Worm (Caenorhabditis elegans) whole organism, mixed stage, embryonic: ENCODE data around the gene C37C3.17.

Experiments used
- M03D4.4 ChIP-seq: sonication (generic microtip); optimal IDR thresholded peaks from 2 replicates; lab custom pipeline; 2017; ENCODE audit warnings: mild to moderate bottlenecking, missing genetic modification characterization, missing compliant biosample characterization
- bed-3 ChIP-seq: fragments of 200-800 bp; sonication (Bioruptor generic); optimal IDR thresholded peaks from 3 replicates; lab custom pipeline; 2018; ENCODE audit warnings: mild to moderate bottlenecking, missing genetic modification characterization, moderate library complexity, missing compliant biosample characterization
- blmp-1 ChIP-seq: fragments of 150-350 bp; optimal IDR thresholded peaks from 2 replicates; lab custom pipeline; 2014; ENCODE audit warnings: missing biosample characterization, missing genetic modification characterization
- ceh-39 ChIP-seq: fragments of 150-350 bp; optimal IDR thresholded peaks from 2 replicates; lab custom pipeline; 2014; ENCODE audit warnings: missing biosample characterization, missing genetic modification characterization
- ceh-43 ChIP-seq: fragments of 200-800 bp; sonication (Bioruptor generic); optimal IDR thresholded peaks from 2 replicates; lab custom pipeline; 2018; ENCODE audit warnings: mild to moderate bottlenecking, missing genetic modification characterization, moderate library complexity, missing compliant biosample characterization
- ces-1 ChIP-seq: fragments of 150-350 bp; optimal IDR thresholded peaks from 2 replicates; lab custom pipeline; 2014; ENCODE audit warnings: missing biosample characterization, missing genetic modification reagents, missing genetic modification characterization
- cnd-1 ChIP-seq: fragments of 200-800 bp; sonication (Bioruptor generic); optimal IDR thresholded peaks from 2 replicates; lab custom pipeline; 2018; ENCODE audit warnings: mild to moderate bottlenecking, missing genetic modification characterization, missing compliant biosample characterization
- drap-1 ChIP-seq: fragments of 200-800 bp; sonication (Bioruptor generic); optimal IDR thresholded peaks from 3 replicates; lab custom pipeline; 2018; ENCODE audit warnings: mild to moderate bottlenecking, missing genetic modification characterization, missing compliant biosample characterization
- elt-1 ChIP-seq: sonication (generic microtip); optimal IDR thresholded peaks from 2 replicates; lab custom pipeline; 2017; ENCODE audit warnings: missing genetic modification characterization, mild to moderate bottlenecking, missing compliant biosample characterization, antibody characterized with exemption, moderate library complexity, borderline replicate concordance; ENCODE audit not compliant: insufficient read depth
- elt-3 ChIP-seq: fragments of 150-350 bp; optimal IDR thresholded peaks from 2 replicates; lab custom pipeline; 2014; ENCODE audit warnings: missing biosample characterization, missing genetic modification characterization
- flh-1 ChIP-seq: fragments of 200-800 bp; sonication (Bioruptor generic); optimal IDR thresholded peaks from 2 replicates; lab custom pipeline; 2018; ENCODE audit warnings: mild to moderate bottlenecking, missing genetic modification characterization, moderate library complexity, missing compliant biosample characterization
- hlh-1 ChIP-seq: fragments of 150-350 bp; optimal IDR thresholded peaks from 2 replicates; lab custom pipeline; 2014; ENCODE audit warnings: missing biosample characterization, missing genetic modification reagents, missing genetic modification characterization
- lin-13 ChIP-seq: fragments of 150-350 bp; optimal IDR thresholded peaks from 2 replicates; lab custom pipeline; 2014; ENCODE audit warnings: missing biosample characterization, missing genetic modification characterization
- lin-32 ChIP-seq: fragments of 200-800 bp; sonication (Bioruptor generic); optimal IDR thresholded peaks from 2 replicates; lab custom pipeline; 2018; ENCODE audit warnings: mild to moderate bottlenecking, missing genetic modification characterization, missing compliant biosample characterization
- lsy-2 ChIP-seq: fragments of 150-350 bp; optimal IDR thresholded peaks from 2 replicates; lab custom pipeline; 2014; ENCODE audit warnings: missing biosample characterization, missing genetic modification characterization
- mab-5 ChIP-seq: fragments of 150-350 bp; optimal IDR thresholded peaks from 2 replicates; lab custom pipeline; 2014; ENCODE audit warnings: missing biosample characterization, missing genetic modification characterization
- mep-1 ChIP-seq: fragments of 150-350 bp; optimal IDR thresholded peaks from 2 replicates; lab custom pipeline; 2017; ENCODE audit warnings: missing biosample characterization, missing genetic modification reagents, missing genetic modification characterization, inconsistent platforms
- mls-2 ChIP-seq: sonication (generic microtip); optimal IDR thresholded peaks from 2 replicates; lab custom pipeline; 2016; ENCODE audit warnings: mild to moderate bottlenecking, missing genetic modification characterization, moderate library complexity, missing compliant biosample characterization
- nhr-12 ChIP-seq: fragments of 150-350 bp; optimal IDR thresholded peaks from 2 replicates; lab custom pipeline; 2014; ENCODE audit warnings: missing biosample characterization, missing genetic modification characterization
- nhr-2 ChIP-seq: fragments of 150-350 bp; optimal IDR thresholded peaks from 2 replicates; lab custom pipeline; 2014; ENCODE audit warnings: missing biosample characterization, missing genetic modification characterization
- nhr-237 ChIP-seq: fragments of 150-350 bp; optimal IDR thresholded peaks from 2 replicates; lab custom pipeline; 2014; ENCODE audit warnings: missing biosample characterization, missing genetic modification characterization
- nhr-28 ChIP-seq: fragments of 150-350 bp; optimal IDR thresholded peaks from 2 replicates; lab custom pipeline; 2014; ENCODE audit warnings: missing biosample characterization, missing genetic modification characterization
- nhr-76 ChIP-seq: sonication (generic microtip); optimal IDR thresholded peaks from 2 replicates; lab custom pipeline; 2017; ENCODE audit warnings: missing biosample characterization, missing genetic modification characterization
- pha-4 ChIP-seq: fragments of 150-350 bp; optimal IDR thresholded peaks from 2 replicates; lab custom pipeline; 2018; ENCODE audit warnings: missing biosample characterization, missing genetic modification reagents, missing genetic modification characterization
- snpc-4 ChIP-seq: fragments of 150-350 bp; optimal IDR thresholded peaks from 2 replicates; lab custom pipeline; 2014; ENCODE audit warnings: missing biosample characterization, missing genetic modification characterization
- sptf-1 ChIP-seq: sonication (generic microtip); optimal IDR thresholded peaks from 2 replicates; lab custom pipeline; 2017; ENCODE audit warnings: mild to moderate bottlenecking, missing genetic modification characterization, moderate library complexity, missing compliant biosample characterization
- tbx-8 ChIP-seq: fragments of 200-800 bp; sonication (Bioruptor generic); optimal IDR thresholded peaks from 2 replicates; lab custom pipeline; 2018; ENCODE audit warnings: mild to moderate bottlenecking, missing genetic modification characterization, moderate library complexity, missing compliant biosample characterization
- unc-120 ChIP-seq: sonication (generic microtip); optimal IDR thresholded peaks from 2 replicates; lab custom pipeline; 2017; ENCODE audit warnings: missing genetic modification characterization, missing compliant biosample characterization; ENCODE audit not compliant: poor library complexity, severe bottlenecking
- unc-39 ChIP-seq: fragments of 150-350 bp; optimal IDR thresholded peaks from 2 replicates; lab custom pipeline; 2014; ENCODE audit warnings: missing biosample characterization, missing genetic modification characterization
- zip-8 ChIP-seq: fragments of 150-350 bp; optimal IDR thresholded peaks from 2 replicates; lab custom pipeline; 2014; ENCODE audit warnings: missing biosample characterization, missing genetic modification characterization
- ztf-11 ChIP-seq: fragments of 150-350 bp; optimal IDR thresholded peaks from 2 replicates; lab custom pipeline; 2014; ENCODE audit warnings: missing biosample characterization, missing genetic modification characterization

Gene C37C3.17

ce11 chrV:7899761-7900160, 38.1 kb upstream of the C37C3.17 start, which contains the start of gene F40A3.7:
TSS of gene F40A3.7 (minus strand) at chrV:7899861.
- no peak for TF ChIP-seq nhr-12 (tag; lab: Kevin White, UChicago)
- no peak for TF ChIP-seq zip-8
- no peak for TF ChIP-seq mep-1
- no peak for TF ChIP-seq unc-39 (tag; lab: Kevin White, UChicago)
- no peak for TF ChIP-seq lin-32 (GFP tag; lab: Kevin White, UChicago)
- no peak for TF ChIP-seq hlh-1 (tag; lab: Kevin White, UChicago)
- no peak for TF ChIP-seq ceh-43 (GFP tag; lab: Kevin White, UChicago)
- no peak for TF ChIP-seq elt-1 (tag; lab: Kevin White, UChicago)
- TF ChIP-seq nhr-237 (tag; lab: Kevin White, UChicago): no peak
- no peak for TF ChIP-seq blmp-1

DNA sequence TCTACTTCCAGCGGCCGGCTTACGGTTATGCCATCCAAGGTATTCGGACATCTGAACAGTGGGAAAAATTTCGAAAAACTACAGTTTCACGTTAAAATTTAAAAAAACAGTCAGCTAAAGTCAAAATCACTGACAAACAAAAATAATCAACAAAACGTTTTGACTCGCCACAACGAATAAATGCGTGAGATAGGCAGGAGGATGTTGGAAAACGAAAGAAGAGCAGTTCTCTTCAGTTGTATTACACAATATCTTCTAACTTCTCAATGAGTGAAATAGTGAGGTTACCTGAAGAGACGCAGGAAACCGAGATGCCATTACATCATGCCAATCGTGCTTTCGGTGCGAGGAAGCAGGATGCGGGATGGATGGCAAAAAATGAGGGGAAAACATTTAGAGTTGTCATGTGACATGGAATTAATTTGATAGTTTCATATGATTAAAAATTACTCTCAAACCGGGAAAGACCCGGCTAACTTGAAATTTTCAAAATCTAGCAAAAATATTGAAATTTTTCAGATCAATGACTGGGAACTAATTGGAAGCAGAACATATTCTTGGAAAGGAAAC, 32.2 kb upstream of the C37C3.17 start, which contains the start of gene F40A3.6:
Gene F40A3.6, minus strand, starts transcription at position 51 of the 570 bp plus-strand sequence.
- TF ChIP-seq lin-32 (GFP tag; lab: Kevin White, UChicago): no peak
- peak; percentile 18 for TF ChIP-seq unc-120 (tag; lab: Kevin White, UChicago)
- no peak for TF ChIP-seq mls-2 (tag; lab: Kevin White, UChicago)
- TF ChIP-seq, all 35 proteins: peak for 1

DNA sequence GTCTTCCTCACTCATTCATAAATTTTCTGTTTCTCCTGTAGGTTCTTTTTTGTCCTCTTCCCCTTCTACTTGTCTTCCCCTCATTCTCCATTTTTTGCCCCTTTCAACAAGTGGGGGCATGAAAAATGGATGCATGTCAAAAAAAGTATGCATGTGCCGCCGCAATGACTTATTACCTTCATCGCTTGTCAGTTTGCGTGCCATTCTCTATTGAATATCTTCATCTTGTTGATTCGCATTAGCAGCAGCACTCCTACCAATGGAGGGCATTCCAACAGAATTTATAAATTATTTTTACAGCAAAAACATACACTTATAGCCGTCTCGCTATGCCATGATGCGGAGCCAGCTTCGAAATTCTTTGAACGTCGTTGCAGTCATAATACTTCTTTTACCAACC, 29.5 kb upstream of the C37C3.17 start, which contains the start of gene F40A3.1:
Gene F40A3.1, plus strand, starts transcription at position 301 of the 400 bp plus-strand sequence.
- TF ChIP-seq blmp-1 (no peak), unc-39 (tag; lab: Kevin White, UChicago) (no peak), mab-5 (no peak), nhr-2 (no peak), flh-1 (GFP tag; lab: Kevin White, UChicago) (no peak), bed-3 (GFP tag; lab: Kevin White, UChicago) (no peak), drap-1 (GFP tag; lab: Kevin White, UChicago) (no peak), ztf-11 (tag; lab: Kevin White, UChicago) (no peak), hlh-1 (tag; lab: Kevin White, UChicago) (no peak), mls-2 (tag; lab: Kevin White, UChicago) (no peak), elt-3 (tag; lab: Kevin White, UChicago) (no peak), nhr-76 (no peak), nhr-28 (tag; lab: Kevin White, UChicago) (no peak), lin-32 (GFP tag; lab: Kevin White, UChicago) (no peak), snpc-4 (tag; lab: Kevin White, UChicago) (no peak), ces-1 (GFP tag; lab: Kevin White, UChicago) (no peak), elt-1 (tag; lab: Kevin White, UChicago) (no peak), zip-8 (no peak), pha-4 (tag; lab: Kevin White, UChicago) (no peak), cnd-1 (tag; lab: Kevin White, UChicago) (no peak)

ce11 chrV:7888036-7888435, 26.3 kb upstream of the C37C3.17 start:
- TF ChIP-seq pha-4 (tag; lab: Kevin White, UChicago) (no peak), M03D4.4 (tag; lab: Kevin White, UChicago) (no peak), mab-5 (no peak), zip-8 (no peak), lsy-2 (tag; lab: Kevin White, UChicago) (no peak), blmp-1 (no peak), mep-1 (no peak), tbx-8 (GFP tag; lab: Kevin White, UChicago) (no peak), mls-2 (tag; lab: Kevin White, UChicago) (no peak), lin-13 (tag; lab: Kevin White, UChicago) (no peak), hlh-1 (tag; lab: Kevin White, UChicago) (no peak), flh-1 (GFP tag; lab: Kevin White, UChicago) (no peak), nhr-76 (no peak), unc-120 (tag; lab: Kevin White, UChicago) (no peak), ztf-11 (tag; lab: Kevin White, UChicago) (no peak), bed-3 (GFP tag; lab: Kevin White, UChicago) (no peak), sptf-1 (tag; lab: Kevin White, UChicago) (no peak), nhr-2 (no peak), ceh-39 (tag; lab: Kevin White, UChicago) (no peak)
